Fruit fly (Drosophila melanogaster) whole organism, embryonic: ENCODE results near the gene jet.

Source experiments
- ATbp ChIP-seq: fragments of 200-800 bp; sonication (Bioruptor generic); optimal IDR thresholded peaks from 2 replicates; lab custom pipeline; 2017; ENCODE audit warnings: missing biosample characterization, mild to moderate bottlenecking, missing genetic modification characterization, missing genetic modification reagents
- Aef1 ChIP-seq: fragments of 200-800 bp; sonication (Bioruptor generic); IDR thresholded peaks from 3 replicates; pipeline ENCODE4 v1.3.6; 2022; ENCODE audit warnings: missing biosample characterization, missing genetic modification characterization
- Asciz ChIP-seq: fragments of 200-800 bp; sonication (Bioruptor generic); optimal IDR thresholded peaks from 2 replicates; lab custom pipeline; 2017; ENCODE audit warnings: missing biosample characterization, mild to moderate bottlenecking, missing genetic modification characterization, missing genetic modification reagents
- Atf3 ChIP-seq: fragments of 200-800 bp; sonication (Bioruptor generic); optimal IDR thresholded peaks from 3 replicates; lab custom pipeline; 2016; ENCODE audit warnings: missing biosample characterization, missing genetic modification characterization
- BtbVII ChIP-seq: fragments of 200-800 bp; sonication (Bioruptor generic); optimal IDR thresholded peaks from 3 replicates; lab custom pipeline; 2017; ENCODE audit warnings: missing biosample characterization, mild to moderate bottlenecking, missing genetic modification characterization
- Bteb2 ChIP-seq: fragments of 200-800 bp; sonication (Bioruptor generic); optimal IDR thresholded peaks from 2 replicates; lab custom pipeline; 2016; ENCODE audit warnings: missing biosample characterization, missing genetic modification characterization
- CG11093 ChIP-seq: fragments of 200-800 bp; sonication (Bioruptor generic); IDR thresholded peaks from 3 replicates; pipeline ENCODE4 v1.3.6; 2022; ENCODE audit warnings: missing biosample characterization, missing genetic modification characterization
- CG11723 ChIP-seq: fragments of 200-800 bp; sonication (Bioruptor generic); optimal IDR thresholded peaks from 2 replicates; lab custom pipeline; 2017; ENCODE audit warnings: missing biosample characterization, mild to moderate bottlenecking, missing genetic modification characterization
- CG1233 ChIP-seq: fragments of 200-800 bp; sonication (Bioruptor generic); optimal IDR thresholded peaks from 4 replicates; lab custom pipeline; 2018; ENCODE audit warnings: missing biosample characterization, mild to moderate bottlenecking, missing genetic modification characterization
- CG13894 ChIP-seq: fragments of 200-800 bp; sonication (Bioruptor generic); optimal IDR thresholded peaks from 3 replicates; lab custom pipeline; 2018; ENCODE audit warnings: missing biosample characterization, mild to moderate bottlenecking, missing genetic modification characterization, moderate library complexity
- CG17568 ChIP-seq: fragments of 200-800 bp; sonication (Bioruptor generic); optimal IDR thresholded peaks from 2 replicates; lab custom pipeline; 2018; ENCODE audit warnings: missing biosample characterization, mild to moderate bottlenecking, missing genetic modification characterization, moderate library complexity
- CG17829 ChIP-seq: fragments of 200-800 bp; optimal IDR thresholded peaks from 2 replicates; lab custom pipeline; 2019; ENCODE audit warnings: missing biosample characterization, mild to moderate bottlenecking, missing genetic modification characterization, moderate library complexity
- CG1832 ChIP-seq: fragments of 200-800 bp; sonication (Bioruptor generic); optimal IDR thresholded peaks from 2 replicates; lab custom pipeline; 2017; ENCODE audit warnings: missing biosample characterization, mild to moderate bottlenecking, missing genetic modification characterization, inconsistent platforms
- CG34376 ChIP-seq: fragments of 200-800 bp; sonication (Bioruptor generic); optimal IDR thresholded peaks from 2 replicates; lab custom pipeline; 2018; ENCODE audit warnings: missing biosample characterization, mild to moderate bottlenecking, missing genetic modification characterization
- CG4282 ChIP-seq: fragments of 200-800 bp; sonication (Bioruptor generic); optimal IDR thresholded peaks from 2 replicates; lab custom pipeline; 2016; ENCODE audit warnings: missing biosample characterization, missing genetic modification characterization
- CG5180 ChIP-seq: fragments of 200-800 bp; sonication (Bioruptor generic); optimal IDR thresholded peaks from 3 replicates; lab custom pipeline; 2017; ENCODE audit warnings: missing biosample characterization, missing genetic modification characterization, mild to moderate bottlenecking, moderate library complexity, missing genetic modification reagents
- CG7963 ChIP-seq: fragments of 200-800 bp; sonication (Bioruptor generic); IDR thresholded peaks from 3 replicates; pipeline ENCODE4 v1.3.6; 2022; ENCODE audit warnings: missing biosample characterization, missing genetic modification characterization; ENCODE audit not compliant: partially characterized antibody
- CG7987 ChIP-seq: fragments of 200-800 bp; sonication (Bioruptor generic); optimal IDR thresholded peaks from 2 replicates; lab custom pipeline; 2018; ENCODE audit warnings: missing biosample characterization, mild to moderate bottlenecking, missing genetic modification characterization, moderate library complexity
- CG8281 ChIP-seq: fragments of 200-800 bp; sonication (Bioruptor generic); optimal IDR thresholded peaks from 2 replicates; lab custom pipeline; 2018; ENCODE audit warnings: missing biosample characterization, mild to moderate bottlenecking, missing genetic modification characterization, moderate library complexity
- CG9609 ChIP-seq: fragments of 200-800 bp; sonication (Bioruptor generic); optimal IDR thresholded peaks from 3 replicates; lab custom pipeline; 2016; ENCODE audit warnings: missing biosample characterization, missing genetic modification characterization
- CG9727 ChIP-seq: fragments of 200-800 bp; sonication (Bioruptor generic); optimal IDR thresholded peaks from 3 replicates; lab custom pipeline; 2017; ENCODE audit warnings: missing biosample characterization, mild to moderate bottlenecking, missing genetic modification characterization
- CG9932 ChIP-seq: fragments of 200-800 bp; sonication (Bioruptor generic); IDR thresholded peaks from 2 replicates; pipeline ENCODE4 v1.3.6; 2022; ENCODE audit warnings: missing biosample characterization, missing genetic modification characterization
- Ets65A ChIP-seq: fragments of 200-800 bp; sonication (Bioruptor generic); peaks from one replicate; lab custom pipeline; 2016; ENCODE audit warnings: missing biosample characterization, missing genetic modification characterization
- Fer2 ChIP-seq: fragments of 200-800 bp; sonication (Bioruptor generic); optimal IDR thresholded peaks from 2 replicates; lab custom pipeline; 2018; ENCODE audit warnings: missing biosample characterization, mild to moderate bottlenecking, missing genetic modification characterization, moderate library complexity
- Hr51 ChIP-seq, 2 experiments: fragments of 200-800 bp; sonication (Bioruptor generic); optimal IDR thresholded peaks; 2 replicates in 1 of 2; 3 replicates in 1 of 2; lab custom pipeline; 2016 to 2018; ENCODE audit warnings: missing biosample characterization in 2 of 2, missing genetic modification characterization in 2 of 2, mild to moderate bottlenecking in 1 of 2, moderate library complexity in 1 of 2
- Hsf ChIP-seq: fragments of 200-800 bp; sonication (Bioruptor generic); optimal IDR thresholded peaks from 3 replicates; lab custom pipeline; 2016; ENCODE audit warnings: missing biosample characterization, missing genetic modification characterization
- MBD-R2 ChIP-seq: fragments of 200-800 bp; sonication (Bioruptor generic); IDR thresholded peaks from 2 replicates; pipeline ENCODE4 v1.3.6; 2022; ENCODE audit warnings: missing biosample characterization, missing genetic modification characterization
- Opbp ChIP-seq: fragments of 200-800 bp; sonication (Bioruptor generic); IDR thresholded peaks from 3 replicates; pipeline ENCODE4 v1.3.6; 2022; ENCODE audit warnings: missing biosample characterization, missing genetic modification characterization; ENCODE audit not compliant: partially characterized antibody
- PHDP ChIP-seq: fragments of 200-800 bp; sonication (Bioruptor generic); optimal IDR thresholded peaks from 3 replicates; lab custom pipeline; 2018; ENCODE audit warnings: missing biosample characterization, mild to moderate bottlenecking, missing genetic modification characterization, moderate library complexity
- TFAM ChIP-seq: fragments of 200-800 bp; sonication (Bioruptor generic); optimal IDR thresholded peaks from 2 replicates; lab custom pipeline; 2017; ENCODE audit warnings: missing biosample characterization, missing genetic modification characterization, inconsistent platforms
- abd-A ChIP-seq: fragments of 200-800 bp; sonication (Bioruptor generic); optimal IDR thresholded peaks from 3 replicates; lab custom pipeline; 2019; ENCODE audit warnings: missing biosample characterization, mild to moderate bottlenecking, missing genetic modification characterization, moderate library complexity
- bowl ChIP-seq: fragments of 200-800 bp; sonication (Bioruptor generic); IDR thresholded peaks from 2 replicates; pipeline ENCODE4 v1.3.6; 2022; ENCODE audit warnings: missing biosample characterization, missing genetic modification characterization
- cas ChIP-seq: fragments of 200-800 bp; sonication (Bioruptor generic); IDR thresholded peaks from 2 replicates; pipeline ENCODE4 v1.3.6; 2022; ENCODE audit warnings: missing biosample characterization, missing genetic modification characterization
- chn ChIP-seq: fragments of 200-800 bp; sonication (Bioruptor generic); optimal IDR thresholded peaks from 2 replicates; lab custom pipeline; 2016; ENCODE audit warnings: missing biosample characterization, missing genetic modification characterization
- gem ChIP-seq: fragments of 200-800 bp; sonication (Bioruptor generic); optimal IDR thresholded peaks from 2 replicates; lab custom pipeline; 2019; ENCODE audit warnings: missing biosample characterization, mild to moderate bottlenecking, missing genetic modification characterization, moderate library complexity
- grau ChIP-seq: fragments of 200-800 bp; optimal IDR thresholded peaks from 3 replicates; lab custom pipeline; 2019; ENCODE audit warnings: missing biosample characterization, mild to moderate bottlenecking, missing genetic modification characterization, moderate library complexity
- grn ChIP-seq: fragments of 200-800 bp; sonication (Bioruptor generic); optimal IDR thresholded peaks from 3 replicates; lab custom pipeline; 2017; ENCODE audit warnings: missing biosample characterization, missing genetic modification characterization
- kah ChIP-seq: fragments of 200-800 bp; sonication (Bioruptor generic); optimal IDR thresholded peaks from 2 replicates; lab custom pipeline; 2018; ENCODE audit warnings: missing biosample characterization, mild to moderate bottlenecking, missing genetic modification characterization
- kni ChIP-seq: fragments of 200-800 bp; sonication (Bioruptor generic); optimal IDR thresholded peaks from 3 replicates; lab custom pipeline; 2017; ENCODE audit warnings: mild to moderate bottlenecking, missing biosample characterization, missing genetic modification reagents, missing genetic modification characterization
- repo ChIP-seq: fragments of 200-800 bp; sonication (Bioruptor generic); optimal IDR thresholded peaks from 2 replicates; lab custom pipeline; 2016; ENCODE audit warnings: missing biosample characterization, missing genetic modification characterization
- schlank ChIP-seq: fragments of 200-800 bp; sonication (Bioruptor generic); optimal IDR thresholded peaks from 2 replicates; lab custom pipeline; 2018; ENCODE audit warnings: missing biosample characterization, mild to moderate bottlenecking, missing genetic modification characterization
- scrt ChIP-seq: fragments of 200-800 bp; sonication (Bioruptor generic); optimal IDR thresholded peaks from 2 replicates; lab custom pipeline; 2018; ENCODE audit warnings: missing biosample characterization, mild to moderate bottlenecking, missing genetic modification characterization, moderate library complexity
- slou ChIP-seq: fragments of 200-800 bp; sonication (Bioruptor generic); optimal IDR thresholded peaks from 3 replicates; lab custom pipeline; 2016; ENCODE audit warnings: missing biosample characterization, missing genetic modification characterization
- sr ChIP-seq: fragments of 200-800 bp; sonication (Bioruptor generic); IDR thresholded peaks from 3 replicates; pipeline ENCODE4 v1.3.6; 2022; ENCODE audit warnings: missing biosample characterization, missing genetic modification characterization
- stc ChIP-seq: fragments of 200-800 bp; sonication (Bioruptor generic); IDR thresholded peaks from 2 replicates; pipeline ENCODE4 v1.3.6; 2022; ENCODE audit warnings: missing biosample characterization, missing genetic modification characterization
- stwl ChIP-seq: fragments of 200-800 bp; sonication (Bioruptor generic); optimal IDR thresholded peaks from 3 replicates; lab custom pipeline; 2018; ENCODE audit warnings: missing biosample characterization, mild to moderate bottlenecking, missing genetic modification characterization, moderate library complexity
- trem ChIP-seq: fragments of 200-800 bp; optimal IDR thresholded peaks from 3 replicates; lab custom pipeline; 2019; ENCODE audit warnings: missing biosample characterization, mild to moderate bottlenecking, missing genetic modification characterization, moderate library complexity
- tup ChIP-seq: fragments of 200-800 bp; sonication (Bioruptor generic); optimal IDR thresholded peaks from 2 replicates; lab custom pipeline; 2016; ENCODE audit warnings: missing biosample characterization, mild to moderate bottlenecking, missing genetic modification characterization, moderate library complexity
- tx ChIP-seq: fragments of 200-800 bp; sonication (Bioruptor generic); optimal IDR thresholded peaks from 2 replicates; lab custom pipeline; 2016; ENCODE audit warnings: missing biosample characterization, missing genetic modification characterization

Gene jet

DNA sequence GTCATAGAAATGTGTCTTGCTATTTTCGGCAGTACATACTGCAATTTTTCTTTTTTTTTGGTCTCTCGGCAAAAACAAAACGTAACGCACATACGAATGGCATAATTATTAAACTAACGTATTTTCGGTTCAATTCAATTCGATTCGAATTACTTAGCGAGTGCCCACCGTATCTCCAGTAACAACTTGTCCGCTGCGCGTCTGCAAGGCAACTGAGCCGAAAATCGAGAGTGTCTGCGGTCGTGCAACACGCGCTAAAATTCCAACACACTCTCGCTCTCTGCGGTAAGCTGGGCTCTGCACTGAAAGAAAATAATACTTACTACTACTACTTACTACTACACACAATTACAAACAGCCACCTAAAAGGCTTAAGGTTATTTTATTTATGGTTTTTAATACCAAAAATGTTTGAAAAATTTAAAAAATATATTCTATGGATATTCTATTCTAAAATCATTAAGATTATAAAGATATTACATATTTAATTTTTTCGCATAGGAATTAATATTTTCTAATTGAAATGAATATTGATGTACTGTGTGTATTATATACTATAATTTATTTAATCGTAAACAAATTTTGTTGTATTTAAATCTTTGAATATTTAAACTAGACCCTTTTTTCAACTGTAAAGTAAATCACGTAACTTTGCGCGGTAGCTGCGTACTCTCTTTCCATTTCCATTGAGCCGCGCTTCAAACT is 42.9 kb downstream of the jet start, which contains the start of gene snsl (continued):
- TF ChIP-seq Opbp (no peak), schlank (tag; lab: Kevin White, UChicago) (no peak), abd-A (tag; lab: Kevin White, UChicago) (no peak), CG1832 (no peak), tx (GFP tag; lab: Kevin White, UChicago) (no peak), trem (tag; lab: Kevin White, UChicago) (no peak), kah (GFP tag; lab: Kevin White, UChicago) (peak; percentile 43), CG17568 (GFP tag; lab: Kevin White, UChicago) (no peak), CG13894 (tag; lab: Kevin White, UChicago) (no peak), TFAM (GFP tag; lab: Kevin White, UChicago) (no peak), grn (GFP tag; lab: Kevin White, UChicago) (no peak), Bteb2 (GFP tag; lab: Kevin White, UChicago) (no peak), CG9727 (peak; percentile 71), grau (tag; lab: Kevin White, UChicago) (peak; percentile 77), CG17829 (peak; percentile 75), CG7987 (GFP tag; lab: Kevin White, UChicago) (no peak), CG11723 (peak; percentile 35), BtbVII (peak; percentile 31), Atf3 (no peak), PHDP (tag; lab: Kevin White, UChicago) (peak; percentile 55), sr (GFP tag; lab: Robert Waterston, UW) (no peak), CG1233 (GFP tag; lab: Kevin White, UChicago) (peak; percentile 16), CG5180 (GFP tag; lab: Kevin White, UChicago) (peak; percentile 49), Asciz (GFP tag; lab: Kevin White, UChicago) (peak; percentile 1), Aef1 (GFP tag; lab: Robert Waterston, UW) (no peak), slou (GFP tag; lab: Kevin White, UChicago) (peak; percentile 8), gem (tag; lab: Kevin White, UChicago) (peak; percentile 86), stc (GFP tag; lab: Robert Waterston, UW) (0 out of 2 replicates have a peak, but pooled peaks have one; percentile 47), scrt (no peak), CG8281 (peak; percentile 41), kni (GFP tag; lab: Kevin White, UChicago) (no peak), ATbp (GFP tag; lab: Kevin White, UChicago) (peak; percentile 36), tup (GFP tag; lab: Kevin White, UChicago) (no peak), CG34376 (GFP tag; lab: Kevin White, UChicago) (no peak), MBD-R2 (GFP tag; lab: Robert Waterston, UW) (peak; percentile 21; the same call in 1 of the 2 replicates), chn (GFP tag; lab: Kevin White, UChicago) (no peak), CG4282 (GFP tag; lab: Kevin White, UChicago) (no peak), stwl (tag; lab: Kevin White, UChicago) (no peak), repo (no peak), Ets65A (GFP tag; lab: Kevin White, UChicago) (peak; percentile 92), CG9609 (GFP tag; lab: Kevin White, UChicago) (no peak), CG7963 (GFP tag; lab: Robert Waterston, UW) (no peak), Fer2 (tag; lab: Kevin White, UChicago) (no peak), bowl (GFP tag; lab: Robert Waterston, UW) (no peak), Hr51 (GFP tag; optimal IDR thresholded peaks at IDR 0.05; lab: Kevin White, UChicago) (peak in 1 of 2 experiments; percentile 92), CG9932 (no peak), CG11093 (GFP tag; lab: Robert Waterston, UW) (no peak), Hsf (GFP tag; lab: Kevin White, UChicago) (no peak), cas (GFP tag; lab: Robert Waterston, UW) (no peak)
